Fruit fly (Drosophila melanogaster): ENCODE data around the gene Cen.

Gene Cen

DNA sequence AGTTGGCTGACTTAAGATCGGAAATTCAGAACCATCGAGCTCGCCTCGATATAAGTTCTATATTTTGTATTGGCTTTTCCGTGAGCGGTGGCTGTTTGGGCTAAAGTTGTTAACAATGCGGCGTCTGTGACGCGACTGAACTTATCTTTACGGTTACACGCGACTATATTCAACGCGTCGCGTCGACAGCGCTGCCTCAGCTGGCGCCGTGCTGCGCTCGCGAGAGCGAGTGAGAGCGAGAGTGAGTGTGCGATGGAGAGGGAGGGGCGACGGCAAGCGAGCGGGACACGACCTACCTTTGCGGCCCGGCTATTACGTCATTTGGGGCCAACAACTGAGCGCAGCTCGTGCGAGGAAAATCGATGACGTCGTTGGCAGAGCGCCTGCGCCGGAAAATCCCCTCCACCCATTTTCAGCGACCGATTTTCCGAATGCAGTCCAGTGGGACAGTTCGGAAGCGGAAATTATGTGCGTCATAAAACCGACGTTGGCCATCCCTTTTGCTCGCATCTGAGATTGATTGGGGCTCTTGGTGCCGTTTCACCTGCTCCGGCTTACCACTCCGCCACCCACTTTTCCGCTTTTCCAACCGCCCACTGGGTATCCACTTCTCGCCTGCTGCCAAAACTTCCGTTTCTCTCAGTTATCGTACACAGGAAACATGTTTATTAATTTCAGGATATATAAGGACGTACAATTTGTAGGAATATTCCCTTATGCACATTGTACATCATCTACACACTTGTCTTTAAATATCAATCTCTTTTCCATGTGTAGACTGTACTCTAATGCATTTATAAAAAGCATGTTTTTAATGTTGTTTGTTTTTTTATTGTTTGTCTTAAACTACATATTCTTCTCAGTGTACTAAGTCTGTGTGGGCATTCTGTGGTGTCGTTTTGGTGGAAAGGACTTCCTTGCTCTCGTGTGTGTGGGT is 33.1 kb upstream of the Cen start, which contains the start of gene Hr38 (continued):
- TF ChIP-seq HLHmδ (GFP tag; optimal IDR thresholded peaks at IDR 0.05), result peak; percentile 86
- peak; percentile 66 for TF ChIP-seq CG7839 (tag; optimal IDR thresholded peaks at IDR 0.05)
- no peak for TF ChIP-seq hbn (GFP tag; IDR thresholded peaks at IDR 0.05; ENCODE audit: partially characterized antibody)
- peak; percentile 0 for TF ChIP-seq wek (GFP tag; optimal IDR thresholded peaks at IDR 0.05)
- TF ChIP-seq Atf3 (GFP tag; optimal IDR thresholded peaks at IDR 0.05), result peak; percentile 32
- peak; percentile 7 for TF ChIP-seq CG9437 (GFP tag; optimal IDR thresholded peaks at IDR 0.05)
- no peak for TF ChIP-seq Ets65A (GFP tag)
- peak; percentile 4 for TF ChIP-seq org-1 (GFP tag; optimal IDR thresholded peaks at IDR 0.05)

DNA sequence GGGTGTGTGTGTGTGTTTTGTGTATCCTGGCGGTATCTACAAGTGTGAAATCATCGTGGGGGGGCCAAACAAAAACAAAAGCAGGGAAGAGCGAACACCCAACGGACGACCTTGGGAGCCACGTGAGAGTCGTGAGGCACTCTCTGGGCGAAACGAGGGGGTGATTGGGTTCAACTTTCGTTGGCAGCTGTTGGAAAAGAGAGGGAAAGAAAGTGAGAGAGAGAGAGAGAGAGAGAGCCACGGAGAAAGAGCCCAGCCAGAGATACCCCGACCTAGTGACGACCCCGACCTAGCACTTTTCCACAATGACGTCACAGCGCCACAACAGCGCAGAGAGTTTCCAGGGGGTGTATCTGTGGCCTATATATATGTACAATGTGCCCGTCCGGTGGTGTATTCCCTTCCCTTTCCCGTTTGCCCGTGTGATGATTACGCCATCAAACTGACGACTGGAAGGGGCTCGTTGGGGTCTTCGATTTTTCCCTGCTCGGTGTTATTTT is 24.3 kb upstream of the Cen start:
- TF ChIP-seq CG14014 (GFP tag; IDR thresholded peaks at IDR 0.05), result no peak
- no peak for TF ChIP-seq CG6765 (GFP tag; optimal IDR thresholded peaks at IDR 0.05)
- TF ChIP-seq CG4820 (GFP tag; optimal IDR thresholded peaks at IDR 0.05), result no peak
- TF ChIP-seq CG42726 (GFP tag; IDR thresholded peaks at IDR 0.05; ENCODE audit: partially characterized antibody), result no peak
- no peak for TF ChIP-seq NC2α (GFP tag; optimal IDR thresholded peaks at IDR 0.05)
- no peak for TF ChIP-seq CG2116 (GFP tag; optimal IDR thresholded peaks at IDR 0.05)
- no peak for TF ChIP-seq Ssrp (tag; optimal IDR thresholded peaks at IDR 0.05)
- no peak for TF ChIP-seq Spps (tag; optimal IDR thresholded peaks at IDR 0.05)
- TF ChIP-seq MTF-1 (GFP tag; optimal IDR thresholded peaks at IDR 0.05; ENCODE audit: borderline replicate concordance), result no peak
- TF ChIP-seq CG7928 (GFP tag; optimal IDR thresholded peaks at IDR 0.05), result no peak
- no peak for TF ChIP-seq Usf (GFP tag; optimal IDR thresholded peaks at IDR 0.05)
- TF ChIP-seq insv (GFP tag; optimal IDR thresholded peaks at IDR 0.05), result no peak
- TF ChIP-seq CG6654 (GFP tag; optimal IDR thresholded peaks at IDR 0.05), result no peak
- no peak for TF ChIP-seq CG4404 (GFP tag; IDR thresholded peaks at IDR 0.05)
- TF ChIP-seq crol (GFP tag; IDR thresholded peaks at IDR 0.05), result peak; percentile 36; the same call in 1 of the 2 replicates
- no peak for TF ChIP-seq Hr51 (GFP tag; optimal IDR thresholded peaks at IDR 0.05)
- no peak for TF ChIP-seq nerfin-1 (tag; optimal IDR thresholded peaks at IDR 0.05)
- no peak for TF ChIP-seq danr (GFP tag; IDR thresholded peaks at IDR 0.05)
- TF ChIP-seq Hmr (GFP tag; optimal IDR thresholded peaks at IDR 0.05), result no peak
- TF ChIP-seq scrt (GFP tag; optimal IDR thresholded peaks at IDR 0.05), result peak; percentile 87
- TF ChIP-seq Pdp1 (GFP tag; optimal IDR thresholded peaks at IDR 0.05), result peak in 1 of 2 experiments; percentile 54
- TF ChIP-seq Tbp (GFP tag; optimal IDR thresholded peaks at IDR 0.05), result no peak
- TF ChIP-seq Vsx1 (GFP tag; optimal IDR thresholded peaks at IDR 0.05), result no peak
- TF ChIP-seq h (optimal IDR thresholded peaks at IDR 0.05), result no peak
- no peak for TF ChIP-seq row (GFP tag; IDR thresholded peaks at IDR 0.05)
- TF ChIP-seq ftz-f1 (GFP tag; optimal IDR thresholded peaks at IDR 0.05), result peak; percentile 46
- no peak for TF ChIP-seq CG17186 (GFP tag; optimal IDR thresholded peaks at IDR 0.05)
- no peak for TF ChIP-seq CG4854 (GFP tag; optimal IDR thresholded peaks at IDR 0.05)
- peak; percentile 69 to 83 for TF ChIP-seq Trl (optimal IDR thresholded peaks at IDR 0.05)
- no peak for TF ChIP-seq Trl (GFP tag; optimal IDR thresholded peaks at IDR 0.05)
- no peak for TF ChIP-seq Dad (GFP tag; optimal IDR thresholded peaks at IDR 0.05)
- TF ChIP-seq CG8388 (GFP tag; optimal IDR thresholded peaks at IDR 0.05), result no peak
- TF ChIP-seq odd (GFP tag; optimal IDR thresholded peaks at IDR 0.05), result no peak
- no peak for TF ChIP-seq CG14710 (tag; optimal IDR thresholded peaks at IDR 0.05)
- no peak for TF ChIP-seq twi (tag; optimal IDR thresholded peaks at IDR 0.05)
- peak; percentile 37 for TF ChIP-seq ewg (GFP tag; optimal IDR thresholded peaks at IDR 0.05)
- TF ChIP-seq CG15269 (tag; optimal IDR thresholded peaks at IDR 0.05), result no peak
- no peak for TF ChIP-seq CG12155 (GFP tag; optimal IDR thresholded peaks at IDR 0.05)
- no peak for TF ChIP-seq CG15696 (tag; optimal IDR thresholded peaks at IDR 0.05)
- no peak for TF ChIP-seq CG8478 (optimal IDR thresholded peaks at IDR 0.05)

Measured in whole organism, embryonic.